Worm (Caenorhabditis elegans): ENCODE results near the gene F27D9.12.

DNA sequence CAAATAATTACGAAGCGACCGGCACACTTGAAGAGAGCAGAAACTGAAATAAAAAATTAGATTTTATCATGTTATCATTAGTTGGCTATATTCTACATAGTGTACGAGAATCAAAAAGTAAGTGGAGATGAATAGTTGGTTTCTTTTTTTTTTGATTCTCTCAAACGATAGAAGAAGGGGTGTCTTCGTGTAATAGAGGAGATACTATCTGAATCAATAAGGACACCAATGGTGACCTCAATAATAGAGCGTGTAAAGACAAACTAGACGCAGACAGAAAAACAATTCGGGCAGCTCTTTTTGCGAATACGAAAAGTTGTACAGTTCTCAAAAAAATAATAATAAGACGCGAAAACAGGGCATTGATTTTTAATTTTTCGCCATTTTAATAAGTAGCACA lies 5.8 kb upstream of the F27D9.12 start:
- no peak for TF ChIP-seq lin-39 (tag; optimal IDR thresholded peaks at IDR 0.05)
- no peak for TF ChIP-seq Y116A8C.19 (tag; optimal IDR thresholded peaks at IDR 0.05; ENCODE audit: borderline replicate concordance)
- no peak for TF ChIP-seq dpl-1 (GFP tag; optimal IDR thresholded peaks at IDR 0.05)
- TF ChIP-seq unc-130 (tag; optimal IDR thresholded peaks at IDR 0.05), result no peak
- no peak for TF ChIP-seq aha-1 (tag; optimal IDR thresholded peaks at IDR 0.05)
- peak; percentile 7 for TF ChIP-seq blmp-1 (tag; optimal IDR thresholded peaks at IDR 0.05)
- no peak for TF ChIP-seq lin-13 (GFP tag; optimal IDR thresholded peaks at IDR 0.05)
- no peak for TF ChIP-seq nhr-12 (tag; optimal IDR thresholded peaks at IDR 0.05)
- no peak for TF ChIP-seq lsy-2 (tag; optimal IDR thresholded peaks at IDR 0.05)
- no peak for TF ChIP-seq nhr-11 (tag; optimal IDR thresholded peaks at IDR 0.05)

Data from whole organism, L1 larva.